Worm (Caenorhabditis elegans): ENCODE measurements around the gene Y48E1C.2.

The Y48E1C.2 gene

ce11 chrII:13412335-13412734 lies 12.0 kb upstream of the Y48E1C.2 start, which contains the start of gene Y48C3A.18:
Gene Y48C3A.18, plus strand, starts transcription at chrII:13412635.
- TF ChIP-seq tbx-11 (GFP tag; IDR thresholded peaks at IDR 0.05) (no peak), tbx-37 (GFP tag; conservative IDR thresholded peaks at IDR 0.05) (no peak), ets-7 (tag; optimal IDR thresholded peaks at IDR 0.05) (no peak), aly-1 (tag; optimal IDR thresholded peaks at IDR 0.05) (no peak), flt-1 (GFP tag; IDR thresholded peaks at IDR 0.05) (no peak), B0310.2 (tag; optimal IDR thresholded peaks at IDR 0.05) (no peak), hnd-1 (tag; optimal IDR thresholded peaks at IDR 0.05) (no peak), F13C5.2 (tag; optimal IDR thresholded peaks at IDR 0.05) (no peak), ama-1 (optimal IDR thresholded peaks at IDR 0.05) (no peak), pes-1 (GFP tag; IDR thresholded peaks at IDR 0.05) (no peak)

- TF ChIP-seq tbx-37 (GFP tag; conservative IDR thresholded peaks at IDR 0.05) (no peak), ceh-36 (tag; optimal IDR thresholded peaks at IDR 0.05) (no peak)
Observed at ce11 chrII:13414099-13414498, 10.2 kb upstream of the Y48E1C.2 start.

ce11 chrII:13414554-13415057 lies 9.7 kb upstream of the Y48E1C.2 start, which contains the start of gene Y48E1C.1:
Gene Y48E1C.1, plus strand, starts transcription at chrII:13415007.
- no peak for TF ChIP-seq hnd-1 (tag; optimal IDR thresholded peaks at IDR 0.05)
- no peak for TF ChIP-seq F13C5.2 (tag; optimal IDR thresholded peaks at IDR 0.05)
- no peak for TF ChIP-seq scrt-1 (GFP tag; IDR thresholded peaks at IDR 0.05)
- no peak for TF ChIP-seq tra-4 (tag; optimal IDR thresholded peaks at IDR 0.05)
- no peak for TF ChIP-seq sea-1 (GFP tag; conservative IDR thresholded peaks at IDR 0.05)
- TF ChIP-seq ceh-13 (GFP tag; optimal IDR thresholded peaks at IDR 0.05): no peak
- TF ChIP-seq hmg-4 (GFP tag; optimal IDR thresholded peaks at IDR 0.05): no peak
- no peak for TF ChIP-seq hmbx-1 (tag; optimal IDR thresholded peaks at IDR 0.05)
- no peak for TF ChIP-seq B0310.2 (tag; optimal IDR thresholded peaks at IDR 0.05)
- no peak for TF ChIP-seq flt-1 (GFP tag; IDR thresholded peaks at IDR 0.05)
- no peak for TF ChIP-seq tbx-11 (GFP tag; IDR thresholded peaks at IDR 0.05)
- TF ChIP-seq tbx-37 (GFP tag; conservative IDR thresholded peaks at IDR 0.05): no peak

- TF ChIP-seq ets-7 (tag; optimal IDR thresholded peaks at IDR 0.05): no peak
- no peak for TF ChIP-seq B0310.2 (tag; optimal IDR thresholded peaks at IDR 0.05)
- TF ChIP-seq ama-1 (optimal IDR thresholded peaks at IDR 0.05): no peak
Observed at ce11 chrII:13416552-13416951, 7.8 kb upstream of the Y48E1C.2 start.

- TF ChIP-seq hnd-1 (tag; optimal IDR thresholded peaks at IDR 0.05) (no peak), aly-1 (tag; optimal IDR thresholded peaks at IDR 0.05) (no peak), F13C5.2 (tag; optimal IDR thresholded peaks at IDR 0.05) (no peak), pes-1 (GFP tag; IDR thresholded peaks at IDR 0.05) (no peak), B0310.2 (tag; optimal IDR thresholded peaks at IDR 0.05) (no peak)
Observed at ce11 chrII:13417452-13418031, 6.8 kb upstream of the Y48E1C.2 start.

ce11 chrII:13436725-13437124 lies 12.4 kb downstream of the Y48E1C.2 start, which contains the start of gene Y48E1C.4:
Gene Y48E1C.4, minus strand, starts transcription at chrII:13436825.
- TF ChIP-seq ama-1 (optimal IDR thresholded peaks at IDR 0.05) (no peak), scrt-1 (GFP tag; IDR thresholded peaks at IDR 0.05) (no peak), pes-1 (GFP tag; IDR thresholded peaks at IDR 0.05) (no peak), tbx-37 (GFP tag; conservative IDR thresholded peaks at IDR 0.05) (no peak), ets-7 (tag; optimal IDR thresholded peaks at IDR 0.05) (no peak), ceh-13 (GFP tag; optimal IDR thresholded peaks at IDR 0.05) (no peak), ceh-36 (tag; optimal IDR thresholded peaks at IDR 0.05) (no peak), B0310.2 (tag; optimal IDR thresholded peaks at IDR 0.05) (no peak), hmg-4 (GFP tag; optimal IDR thresholded peaks at IDR 0.05) (no peak)

ce11 chrII:13444307-13444706 lies 20.0 kb downstream of the Y48E1C.2 start:
- TF ChIP-seq aly-1 (tag; optimal IDR thresholded peaks at IDR 0.05) (no peak), ama-1 (optimal IDR thresholded peaks at IDR 0.05) (no peak), ceh-36 (tag; optimal IDR thresholded peaks at IDR 0.05) (peak; percentile 52), ets-7 (tag; optimal IDR thresholded peaks at IDR 0.05) (no peak), scrt-1 (GFP tag; IDR thresholded peaks at IDR 0.05) (no peak), hmg-4 (GFP tag; optimal IDR thresholded peaks at IDR 0.05) (no peak), sea-1 (GFP tag; conservative IDR thresholded peaks at IDR 0.05) (no peak)

- TF ChIP-seq ama-1 (optimal IDR thresholded peaks at IDR 0.05) (no peak), tbx-37 (GFP tag; conservative IDR thresholded peaks at IDR 0.05) (no peak), ets-7 (tag; optimal IDR thresholded peaks at IDR 0.05) (no peak), F13C5.2 (tag; optimal IDR thresholded peaks at IDR 0.05) (no peak), hnd-1 (tag; optimal IDR thresholded peaks at IDR 0.05) (no peak), pes-1 (GFP tag; IDR thresholded peaks at IDR 0.05) (no peak), ceh-13 (GFP tag; optimal IDR thresholded peaks at IDR 0.05) (no peak), B0310.2 (tag; optimal IDR thresholded peaks at IDR 0.05) (no peak), aly-1 (tag; optimal IDR thresholded peaks at IDR 0.05) (no peak), hmg-4 (GFP tag; optimal IDR thresholded peaks at IDR 0.05) (no peak), sea-1 (GFP tag; conservative IDR thresholded peaks at IDR 0.05) (no peak), scrt-1 (GFP tag; IDR thresholded peaks at IDR 0.05) (no peak), hmbx-1 (tag; optimal IDR thresholded peaks at IDR 0.05) (no peak), flt-1 (GFP tag; IDR thresholded peaks at IDR 0.05) (no peak), ceh-36 (tag; optimal IDR thresholded peaks at IDR 0.05) (no peak), tbx-11 (GFP tag; IDR thresholded peaks at IDR 0.05) (no peak), tra-4 (tag; optimal IDR thresholded peaks at IDR 0.05) (no peak)
Observed at ce11 chrII:13446597-13446996, 22.3 kb downstream of the Y48E1C.2 start.

Data from whole organism, early embryonic.